Worm (Caenorhabditis elegans): ENCODE data around the gene F58F12.2.

- TF ChIP-seq mab-9 (GFP tag; IDR thresholded peaks at IDR 0.05) (no peak), skn-1 (tag; optimal IDR thresholded peaks at IDR 0.05) (no peak), hlh-17 (GFP tag; optimal IDR thresholded peaks at IDR 0.05; ENCODE audit: borderline replicate concordance) (no peak), ceh-82 (tag; optimal IDR thresholded peaks at IDR 0.05) (no peak), nhr-237 (tag; optimal IDR thresholded peaks at IDR 0.05) (no peak), efl-1 (optimal IDR thresholded peaks at IDR 0.05) (no peak), efl-1 (GFP tag; optimal IDR thresholded peaks at IDR 0.05 in 1 of 2) (no peak), nhr-76 (tag; optimal IDR thresholded peaks at IDR 0.05) (no peak)
Observed at ce11 chrII:6394037-6394436, 6.2 kb upstream of the F58F12.2 start.
